Worm (Caenorhabditis elegans): ENCODE measurements around the gene lgc-37.

- TF ChIP-seq attf-6 (GFP tag; IDR thresholded peaks at IDR 0.05): no peak
- TF ChIP-seq Y79H2A.3 (GFP tag; conservative IDR thresholded peaks at IDR 0.05): no peak
- TF ChIP-seq unc-62 (GFP tag; optimal IDR thresholded peaks at IDR 0.05): no peak
- TF ChIP-seq snpc-3.4 (tag; optimal IDR thresholded peaks at IDR 0.05): no peak
- no peak for TF ChIP-seq madf-8 (GFP tag; conservative IDR thresholded peaks at IDR 0.05)
- TF ChIP-seq rcor-1 (GFP tag; IDR thresholded peaks at IDR 0.05): no peak
- TF ChIP-seq B0019.2 (GFP tag; conservative IDR thresholded peaks at IDR 0.05): no peak
- TF ChIP-seq ZK185.1 (tag; optimal IDR thresholded peaks at IDR 0.05; ENCODE audit: poor library complexity, severe bottlenecking): no peak
- no peak for TF ChIP-seq ets-4 (GFP tag; optimal IDR thresholded peaks at IDR 0.05)
- no peak for TF ChIP-seq pha-4 (tag; optimal IDR thresholded peaks at IDR 0.05)
- TF ChIP-seq lag-1 (GFP tag; IDR thresholded peaks at IDR 0.05): no peak
Observed at ce11 chrIII:12788239-12788638, 3.3 kb downstream of the lgc-37 start.

Measured in whole organism, young adult.